Worm (Caenorhabditis elegans): Measurements from ENCODE around the gene F47D12.6.

ce11 chrIII:6295972-6296700, 9.0 kb upstream of the F47D12.6 start, which contains the start of gene F47D12.7:
- TF ChIP-seq pha-4 (tag; optimal IDR thresholded peaks at IDR 0.05) (no peak), ets-4 (tag; optimal IDR thresholded peaks at IDR 0.05) (no peak), K09A11.1 (tag; optimal IDR thresholded peaks at IDR 0.05; ENCODE audit: insufficient read depth) (no peak), ceh-19 (GFP tag; optimal IDR thresholded peaks at IDR 0.05) (no peak), ceh-2 (tag; optimal IDR thresholded peaks at IDR 0.05) (no peak), ztf-16 (tag; optimal IDR thresholded peaks at IDR 0.05) (no peak), pqm-1 (tag; optimal IDR thresholded peaks at IDR 0.05) (no peak), ama-1 (optimal IDR thresholded peaks at IDR 0.05) (no peak), fax-1 (tag; optimal IDR thresholded peaks at IDR 0.05) (no peak), tbx-2 (tag; optimal IDR thresholded peaks at IDR 0.05) (no peak), ttx-3 (tag; optimal IDR thresholded peaks at IDR 0.05) (no peak), C38D4.7 (GFP tag; optimal IDR thresholded peaks at IDR 0.05) (no peak), ceh-22 (tag; optimal IDR thresholded peaks at IDR 0.05) (no peak)
